Fruit fly (Drosophila melanogaster): Measurements from ENCODE around the gene Lgr3.

Lgr3 gene

dm6 chr3R:25652066-25652720 is 13.4 kb upstream of the Lgr3 start:
- TF ChIP-seq CG33017 (tag; optimal IDR thresholded peaks at IDR 0.05) (peak; percentile 20), cnc (optimal IDR thresholded peaks at IDR 0.05) (no peak), kay (GFP tag; ENCODE audit: borderline replicate concordance) (peak; percentile 86), CG5204 (GFP tag; optimal IDR thresholded peaks at IDR 0.05) (no peak), Crg-1 (GFP tag; optimal IDR thresholded peaks at IDR 0.05) (no peak), bab1 (GFP tag; optimal IDR thresholded peaks at IDR 0.05) (peak; percentile 46), CG12768 (GFP tag; optimal IDR thresholded peaks at IDR 0.05) (peak; percentile 66), toe (GFP tag; optimal IDR thresholded peaks at IDR 0.05) (no peak), CG7045 (GFP tag; optimal IDR thresholded peaks at IDR 0.05) (no peak), cic (GFP tag; optimal IDR thresholded peaks at IDR 0.05) (peak; percentile 51), ovo (GFP tag; optimal IDR thresholded peaks at IDR 0.05) (peak; percentile 12), pad (GFP tag; optimal IDR thresholded peaks at IDR 0.05) (peak; percentile 25), tj (GFP tag; optimal IDR thresholded peaks at IDR 0.05) (peak; percentile 87), Hr96 (GFP tag; optimal IDR thresholded peaks at IDR 0.05) (no peak), CG7101 (tag; optimal IDR thresholded peaks at IDR 0.05) (no peak), CG1620 (GFP tag; optimal IDR thresholded peaks at IDR 0.05) (no peak), CG14711 (tag; optimal IDR thresholded peaks at IDR 0.05) (no peak), CG11617 (GFP tag; optimal IDR thresholded peaks at IDR 0.05) (no peak)

DNA sequence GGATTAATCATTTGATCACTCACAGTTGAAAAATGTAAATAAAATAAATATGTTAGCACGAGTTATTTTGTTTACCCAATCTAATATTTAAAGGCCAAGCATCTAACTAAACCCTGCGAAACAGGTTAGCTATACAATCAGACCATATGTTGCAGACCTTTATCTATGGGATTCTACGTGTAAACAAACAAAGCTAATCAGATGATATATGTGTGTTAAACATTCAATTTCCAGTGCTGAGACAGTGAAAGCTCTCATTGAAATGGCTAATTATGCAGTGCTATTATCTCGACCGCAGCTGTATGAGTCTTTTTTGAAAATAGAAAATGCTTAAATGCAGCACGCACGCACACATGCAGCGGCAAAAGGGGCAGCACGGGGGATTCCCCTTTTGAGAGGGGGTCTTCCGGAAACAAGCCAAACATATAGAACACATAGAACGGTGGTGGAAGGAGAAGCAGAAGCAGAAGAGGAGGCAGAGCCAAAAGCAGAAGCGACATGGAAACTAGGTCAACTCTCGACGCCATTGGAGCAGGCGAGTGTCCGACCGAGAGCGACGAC is 5.7 kb upstream of the Lgr3 start:
- TF ChIP-seq CG1620 (GFP tag; optimal IDR thresholded peaks at IDR 0.05) (no peak), CG7101 (tag; optimal IDR thresholded peaks at IDR 0.05) (no peak), CG12768 (GFP tag; optimal IDR thresholded peaks at IDR 0.05) (no peak), Crg-1 (GFP tag; optimal IDR thresholded peaks at IDR 0.05) (no peak), cic (GFP tag; optimal IDR thresholded peaks at IDR 0.05) (no peak), Mnt (GFP tag; optimal IDR thresholded peaks at IDR 0.05) (no peak), Hr96 (GFP tag; optimal IDR thresholded peaks at IDR 0.05) (no peak), CG7045 (GFP tag; optimal IDR thresholded peaks at IDR 0.05) (no peak), pad (GFP tag; optimal IDR thresholded peaks at IDR 0.05) (no peak)

dm6 chr3R:25660985-25661530 is 4.6 kb upstream of the Lgr3 start, which contains the start of gene Tnks:
TSS of gene Tnks (minus strand) at chr3R:25661286.
- peak; percentile 4 for TF ChIP-seq CG11617 (GFP tag; optimal IDR thresholded peaks at IDR 0.05)
- no peak for TF ChIP-seq Hr96 (GFP tag; optimal IDR thresholded peaks at IDR 0.05)
- peak; percentile 24 for TF ChIP-seq ovo (GFP tag; optimal IDR thresholded peaks at IDR 0.05)

dm6 chr3R:25661531-25662193 is 3.9 kb upstream of the Lgr3 start, which contains the start of gene RASSF8:
TSS of gene RASSF8 (plus strand) at chr3R:25661795.
- peak; percentile 42 for TF ChIP-seq Mnt (GFP tag; optimal IDR thresholded peaks at IDR 0.05)
- no peak for TF ChIP-seq CG14711 (tag; optimal IDR thresholded peaks at IDR 0.05)
- TF ChIP-seq CG33017 (tag; optimal IDR thresholded peaks at IDR 0.05) = no peak
- TF ChIP-seq CG11617 (GFP tag; optimal IDR thresholded peaks at IDR 0.05) = no peak
- no peak for TF ChIP-seq CG7101 (tag; optimal IDR thresholded peaks at IDR 0.05)
- no peak for TF ChIP-seq Clk (GFP tag; optimal IDR thresholded peaks at IDR 0.05)
- peak; percentile 29 for TF ChIP-seq CG1620 (GFP tag; optimal IDR thresholded peaks at IDR 0.05)
- no peak for TF ChIP-seq CG12768 (GFP tag; optimal IDR thresholded peaks at IDR 0.05)
- TF ChIP-seq Crg-1 (GFP tag; optimal IDR thresholded peaks at IDR 0.05) = no peak
- no peak for TF ChIP-seq cic (GFP tag; optimal IDR thresholded peaks at IDR 0.05)
- TF ChIP-seq ovo (GFP tag; optimal IDR thresholded peaks at IDR 0.05) = no peak
- no peak for TF ChIP-seq kay (GFP tag; ENCODE audit: borderline replicate concordance)
- TF ChIP-seq Hr96 (GFP tag; optimal IDR thresholded peaks at IDR 0.05) = peak; percentile 49
- TF ChIP-seq CG7045 (GFP tag; optimal IDR thresholded peaks at IDR 0.05) = peak; percentile 12
- peak; percentile 74 for TF ChIP-seq CG5204 (GFP tag; optimal IDR thresholded peaks at IDR 0.05)
- TF ChIP-seq pad (GFP tag; optimal IDR thresholded peaks at IDR 0.05) = no peak
- peak; percentile 69 for TF ChIP-seq toe (GFP tag; optimal IDR thresholded peaks at IDR 0.05)
- no peak for TF ChIP-seq tj (GFP tag; optimal IDR thresholded peaks at IDR 0.05)
- TF ChIP-seq bab1 (GFP tag; optimal IDR thresholded peaks at IDR 0.05) = peak; percentile 54
- no peak for TF ChIP-seq cnc (optimal IDR thresholded peaks at IDR 0.05)

DNA sequence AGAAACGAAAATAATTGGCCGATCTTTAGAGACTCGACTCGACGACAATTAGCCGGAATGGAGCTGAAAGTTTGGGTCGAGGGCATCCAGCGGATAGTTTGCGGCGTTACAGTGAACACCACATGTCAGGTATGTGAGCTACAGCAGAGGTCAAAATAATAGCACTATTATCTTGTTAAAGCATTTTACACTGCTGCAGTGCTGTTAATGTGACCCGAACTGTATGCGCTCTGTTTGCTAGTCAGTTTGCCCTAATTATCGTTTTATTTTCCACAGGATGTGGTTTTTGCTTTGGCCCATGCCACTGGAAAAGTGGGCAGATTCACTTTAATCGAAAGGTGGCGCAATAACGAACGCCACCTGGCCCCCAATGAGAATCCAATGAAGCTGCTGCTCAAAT is 3.3 kb upstream of the Lgr3 start:
- TF ChIP-seq bab1 (GFP tag; optimal IDR thresholded peaks at IDR 0.05) (no peak), ovo (GFP tag; optimal IDR thresholded peaks at IDR 0.05) (no peak), toe (GFP tag; optimal IDR thresholded peaks at IDR 0.05) (no peak), tj (GFP tag; optimal IDR thresholded peaks at IDR 0.05) (no peak), CG5204 (GFP tag; optimal IDR thresholded peaks at IDR 0.05) (no peak), CG11617 (GFP tag; optimal IDR thresholded peaks at IDR 0.05) (no peak), CG7045 (GFP tag; optimal IDR thresholded peaks at IDR 0.05) (no peak), Mnt (GFP tag; optimal IDR thresholded peaks at IDR 0.05) (no peak), Clk (GFP tag; optimal IDR thresholded peaks at IDR 0.05) (no peak), pad (GFP tag; optimal IDR thresholded peaks at IDR 0.05) (no peak), CG12768 (GFP tag; optimal IDR thresholded peaks at IDR 0.05) (no peak), CG7101 (tag; optimal IDR thresholded peaks at IDR 0.05) (no peak), cic (GFP tag; optimal IDR thresholded peaks at IDR 0.05) (no peak), kay (GFP tag; ENCODE audit: borderline replicate concordance) (no peak), Crg-1 (GFP tag; optimal IDR thresholded peaks at IDR 0.05) (no peak), Hr96 (GFP tag; optimal IDR thresholded peaks at IDR 0.05) (no peak), CG14711 (tag; optimal IDR thresholded peaks at IDR 0.05) (no peak), cnc (optimal IDR thresholded peaks at IDR 0.05) (no peak)

Data from whole organism, adult.